Fruit fly (Drosophila melanogaster) ovary, adult (tissue): ENCODE data around the gene Ugt304A1.

Experiments used
- CG17801 ChIP-seq: fragments of 200-800 bp; optimal IDR thresholded peaks from 2 replicates; lab custom pipeline; 2019; ENCODE audit warnings: missing biosample characterization, mild to moderate bottlenecking, missing genetic modification characterization, moderate library complexity; ENCODE audit not compliant: partially characterized antibody

The Ugt304A1 gene

dm6 chr3R:11175308-11175707 is at the start of gene Ugt304A1, which contains the start of gene Ugt303A1:
Ugt304A1 (minus strand) TSS chr3R:11175408.
Ugt303A1 (plus strand) TSS chr3R:11175529.
- TF ChIP-seq CG17801 (GFP tag; lab: Kevin White, UChicago): no peak

dm6 chr3R:11224478-11224877 is 49.3 kb upstream of the Ugt304A1 start:
- no peak for TF ChIP-seq CG17801 (GFP tag; lab: Kevin White, UChicago)

DNA sequence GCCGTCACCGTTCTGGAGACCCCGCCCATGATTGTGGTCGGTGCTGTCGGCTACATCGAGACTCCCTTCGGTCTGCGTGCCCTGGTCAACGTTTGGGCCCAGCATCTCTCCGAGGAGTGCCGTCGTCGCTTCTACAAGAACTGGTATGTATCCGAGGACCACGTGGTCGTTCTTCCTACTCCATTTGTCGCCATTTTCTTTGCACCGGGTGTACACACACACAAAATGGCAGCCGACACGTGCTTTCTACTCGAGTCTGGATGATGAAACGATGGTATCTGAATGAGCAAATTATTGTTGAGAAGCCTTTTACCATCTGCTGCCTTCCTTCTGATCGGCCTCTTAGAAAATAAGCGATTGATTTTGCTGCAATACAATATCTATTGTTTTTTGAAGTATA is 47.4 kb upstream of the Ugt304A1 start:
- TF ChIP-seq CG17801 (GFP tag; lab: Kevin White, UChicago): no peak

DNA sequence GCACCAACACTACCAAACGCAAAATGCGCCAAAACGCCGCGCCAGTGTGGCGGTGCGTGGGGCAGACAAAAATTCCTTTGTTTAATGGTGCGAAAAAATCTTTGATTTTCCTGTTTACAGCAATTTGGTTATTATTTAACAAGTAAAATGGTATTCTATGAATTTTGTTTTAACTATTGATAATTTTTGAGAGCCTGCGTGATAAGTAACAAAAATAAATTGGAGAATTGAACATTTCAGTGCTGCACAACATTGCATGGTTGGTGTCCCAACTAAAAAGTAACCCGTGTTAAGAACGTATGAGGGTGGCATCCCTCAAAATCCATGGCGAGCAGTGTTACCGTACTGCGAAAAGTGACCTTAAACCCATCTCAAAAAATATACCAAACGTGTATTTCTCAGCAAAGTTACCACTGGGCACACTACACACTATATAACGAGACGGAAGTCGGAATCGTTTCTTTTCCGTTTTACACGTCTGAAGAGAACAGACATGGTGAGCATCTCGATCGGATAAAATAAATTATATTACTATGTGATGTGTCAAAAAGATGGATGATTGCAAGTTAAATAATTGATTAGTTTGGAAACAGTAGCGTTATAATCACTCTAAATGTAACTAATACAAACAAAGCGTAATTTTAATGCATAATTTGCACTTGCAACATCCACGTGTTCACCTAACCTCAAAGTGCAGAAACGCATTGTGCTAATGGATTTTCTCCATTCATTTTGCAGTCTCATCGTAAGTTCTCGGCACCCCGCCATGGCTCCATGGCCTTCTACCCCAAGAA is 46.4 kb upstream of the Ugt304A1 start, which contains the start of the genes CG6693 and RpL3:
TSS of gene CG6693 (minus strand) at position 203 of the 794 bp plus-strand sequence.
TSS of gene RpL3 (plus strand) at position 458 of the 794 bp plus-strand sequence.
- TF ChIP-seq CG17801 (GFP tag; lab: Kevin White, UChicago): peak; percentile 84

DNA sequence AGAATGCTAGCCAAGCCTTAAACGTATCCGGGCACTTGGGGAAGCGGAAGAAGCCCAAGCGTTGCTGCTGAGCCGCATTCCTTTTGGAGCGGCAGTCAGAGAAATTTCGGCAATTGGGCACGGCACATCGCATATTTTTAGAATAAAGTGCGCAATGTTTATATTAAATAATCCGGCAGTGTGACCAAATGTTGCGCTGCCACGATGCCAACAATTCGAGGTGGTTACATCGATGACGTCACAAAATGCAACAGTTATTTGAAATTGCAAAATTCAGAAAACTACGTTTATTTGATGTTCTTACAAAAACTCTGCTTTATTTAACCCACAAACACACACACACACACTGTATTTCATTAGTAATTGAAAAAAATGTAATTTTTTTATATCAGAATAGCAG is 44.7 kb upstream of the Ugt304A1 start, which contains the start of gene CG6689:
TSS of gene CG6689 (minus strand) at position 182 of the 400 bp plus-strand sequence.
- TF ChIP-seq CG17801 (GFP tag; lab: Kevin White, UChicago): no peak

DNA sequence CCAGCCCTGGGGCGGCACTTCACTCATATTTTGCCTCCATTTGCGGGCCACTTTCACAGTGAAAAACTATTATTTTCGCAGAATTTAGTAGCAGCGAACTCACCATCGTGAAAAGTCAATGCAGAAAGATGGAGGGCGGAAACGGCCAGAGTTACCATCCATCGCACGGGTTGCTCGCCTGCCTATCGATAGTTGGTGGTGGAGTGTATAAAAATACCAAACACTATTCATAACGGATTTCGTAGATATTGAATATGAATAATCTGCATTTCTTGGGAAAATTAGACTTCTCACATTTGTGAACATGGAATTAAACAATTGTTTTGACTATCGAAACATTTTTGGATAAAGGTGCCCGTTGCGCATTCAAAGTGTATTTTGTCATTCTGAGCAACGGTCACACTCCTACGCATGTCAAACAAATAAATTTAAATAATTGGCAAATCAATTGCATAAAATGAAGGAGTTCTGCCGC is 41.0 kb upstream of the Ugt304A1 start, which contains the start of the genes RpS25 and CG4820:
TSS of gene RpS25 (minus strand) at position 132 of the 475 bp plus-strand sequence.
TSS of gene CG4820 (plus strand) at position 380 of the 475 bp plus-strand sequence.
- peak; percentile 94 for TF ChIP-seq CG17801 (GFP tag; lab: Kevin White, UChicago)

dm6 chr3R:11214449-11214950 is 39.3 kb upstream of the Ugt304A1 start, which contains the start of gene ZnT86D:
ZnT86D (minus strand) TSS chr3R:11214539.
- TF ChIP-seq CG17801 (GFP tag; lab: Kevin White, UChicago): peak; percentile 82

DNA sequence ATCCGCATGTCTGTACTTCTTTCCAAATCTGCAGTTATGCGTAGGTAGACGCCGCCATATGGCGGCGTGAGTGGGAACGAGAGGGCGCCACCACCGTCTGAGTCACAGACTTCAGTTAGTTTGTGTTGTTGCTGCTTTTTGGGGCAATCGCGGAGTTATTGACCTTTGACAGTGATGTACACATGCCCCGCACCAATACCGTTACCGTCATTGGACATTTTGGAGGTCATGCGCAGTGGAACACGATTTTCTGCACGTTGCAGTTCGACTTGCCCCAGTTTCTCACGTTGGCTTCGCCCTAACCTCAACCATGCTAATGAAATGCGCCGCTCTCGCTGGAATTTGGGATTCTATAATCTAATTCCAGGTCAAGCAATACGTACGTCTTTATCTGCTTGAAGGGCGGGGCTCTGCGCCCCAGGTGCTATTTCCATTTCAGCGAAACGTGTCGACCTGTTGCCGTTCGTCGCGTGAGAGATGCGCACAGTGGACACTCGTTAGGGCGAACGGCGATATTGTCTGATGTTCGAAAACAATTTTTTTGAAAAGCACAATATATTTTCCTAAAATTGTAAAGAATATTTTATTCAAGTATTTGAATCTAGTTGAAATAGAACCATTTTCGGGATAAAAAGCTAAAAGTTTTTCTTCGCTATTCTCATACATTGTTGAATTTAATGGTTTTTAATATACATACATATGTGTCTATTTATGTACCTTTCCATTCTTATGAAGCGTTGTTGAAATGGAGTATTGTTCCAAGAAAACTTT is 36.3 kb upstream of the Ugt304A1 start:
- TF ChIP-seq CG17801 (GFP tag; lab: Kevin White, UChicago): peak; percentile 65

- peak; percentile 62 for TF ChIP-seq CG17801 (GFP tag; lab: Kevin White, UChicago)
Observed at dm6 chr3R:11209801-11210402, 34.7 kb upstream of the Ugt304A1 start, which contains the start of the genes SdhC and Tctp. SdhC (minus strand) TSS chr3R:11209849. Tctp (plus strand) TSS chr3R:11210247.

dm6 chr3R:11208766-11209331 is 33.6 kb upstream of the Ugt304A1 start:
- TF ChIP-seq CG17801 (GFP tag; lab: Kevin White, UChicago): peak; percentile 1

DNA sequence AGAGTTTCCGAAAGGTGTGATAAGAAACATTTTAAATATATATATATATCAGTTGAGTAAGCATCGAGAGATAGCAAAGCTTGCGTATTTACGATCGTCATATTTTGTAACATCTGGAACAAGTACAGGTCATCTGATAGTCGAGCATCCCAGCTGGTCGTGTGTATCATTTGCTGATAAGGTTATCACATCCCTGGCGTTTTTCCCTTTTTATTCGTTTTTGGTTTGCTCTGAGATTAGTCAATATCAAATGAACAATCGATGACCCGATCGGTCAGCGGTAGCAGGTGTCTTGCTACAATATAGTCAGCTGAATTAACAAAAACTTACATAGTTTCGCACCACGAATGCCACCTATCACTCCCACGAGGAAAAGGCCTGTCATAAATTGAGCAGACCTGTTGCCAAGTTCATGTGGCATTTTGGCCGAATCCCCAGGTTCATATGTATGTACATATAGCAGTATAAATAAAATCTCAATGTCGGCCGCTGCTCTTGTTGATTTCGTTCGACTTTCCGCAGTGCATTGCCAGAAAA is 25.7 kb upstream of the Ugt304A1 start:
- TF ChIP-seq CG17801 (GFP tag; lab: Kevin White, UChicago): no peak

DNA sequence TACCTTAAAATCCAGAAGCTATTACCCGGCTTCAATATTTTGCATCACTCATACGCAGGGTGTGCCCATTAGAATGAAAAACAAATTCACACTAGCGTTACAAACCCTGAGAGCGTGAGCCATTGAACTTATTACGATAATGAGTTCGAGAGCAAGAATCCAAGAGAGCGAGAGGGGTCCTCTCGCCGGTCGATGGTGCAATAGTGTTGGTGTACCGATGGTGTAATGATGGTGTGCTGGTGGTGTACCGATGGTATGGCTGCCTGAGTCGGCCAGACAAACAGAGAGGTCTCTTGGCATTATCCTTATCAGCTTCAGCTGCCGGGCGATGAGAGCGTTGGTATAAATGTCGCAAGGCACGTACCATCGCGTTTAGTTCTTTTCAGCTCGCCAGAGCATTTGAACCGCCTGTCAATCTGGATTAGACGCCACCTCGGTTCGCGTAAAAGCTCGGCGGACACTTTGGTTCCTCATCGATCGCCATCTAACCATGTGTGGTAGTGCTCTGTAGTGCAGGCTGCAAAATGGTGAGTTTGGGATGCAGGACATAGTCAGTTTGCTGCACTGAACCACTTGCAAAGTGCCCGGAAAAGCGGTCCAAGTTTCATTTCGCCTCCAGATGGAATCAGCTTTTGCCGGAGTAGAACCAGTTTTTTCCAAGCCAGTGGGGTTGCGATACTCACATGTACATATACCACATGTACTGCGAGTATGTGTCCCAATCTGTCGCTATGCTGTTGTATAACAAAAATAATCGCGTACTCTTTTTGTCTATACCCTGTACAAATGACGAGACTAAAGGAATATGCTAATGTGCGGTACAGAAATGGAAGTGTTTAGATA is 25.1 kb upstream of the Ugt304A1 start:
- no peak for TF ChIP-seq CG17801 (GFP tag; lab: Kevin White, UChicago)
